Worm (Caenorhabditis elegans) whole organism, late embryonic: ENCODE results near the gene R160.14.

Source experiments
- C08G9.2 ChIP-seq: sonication (generic microtip); optimal IDR thresholded peaks from 2 replicates; lab custom pipeline; 2016; ENCODE audit warnings: mild to moderate bottlenecking, missing genetic modification characterization, moderate library complexity, missing compliant biosample characterization
- lin-11 ChIP-seq: fragments of 200-800 bp; sonication (Bioruptor generic); optimal IDR thresholded peaks from 2 replicates; lab custom pipeline; 2018; ENCODE audit warnings: mild to moderate bottlenecking, missing genetic modification characterization, missing compliant biosample characterization
- pqm-1 ChIP-seq: sonication (generic microtip); optimal IDR thresholded peaks from 2 replicates; lab custom pipeline; 2016; ENCODE audit warnings: missing genetic modification characterization, missing compliant biosample characterization

ce11 chrX:4376801-4377200 is 4.9 kb upstream of the R160.14 start, which contains the start of gene R160.2:
- TF ChIP-seq pqm-1 (tag; lab: Kevin White, UChicago) (no peak), C08G9.2 (tag; lab: Kevin White, UChicago) (no peak), lin-11 (tag; lab: Kevin White, UChicago) (no peak)
